Worm (Caenorhabditis elegans) whole organism, late embryonic: Measurements from ENCODE around the gene slc-5A12.

ENCODE experiments used
- hlh-15 ChIP-seq: sonication (generic microtip); optimal IDR thresholded peaks from 2 replicates; lab custom pipeline; 2016; ENCODE audit warnings: missing genetic modification characterization, missing compliant biosample characterization
- unc-42 ChIP-seq: sonication (generic microtip); optimal IDR thresholded peaks from 2 replicates; lab custom pipeline; 2016; ENCODE audit warnings: missing genotype, missing genetic modification characterization, missing compliant biosample characterization

DNA sequence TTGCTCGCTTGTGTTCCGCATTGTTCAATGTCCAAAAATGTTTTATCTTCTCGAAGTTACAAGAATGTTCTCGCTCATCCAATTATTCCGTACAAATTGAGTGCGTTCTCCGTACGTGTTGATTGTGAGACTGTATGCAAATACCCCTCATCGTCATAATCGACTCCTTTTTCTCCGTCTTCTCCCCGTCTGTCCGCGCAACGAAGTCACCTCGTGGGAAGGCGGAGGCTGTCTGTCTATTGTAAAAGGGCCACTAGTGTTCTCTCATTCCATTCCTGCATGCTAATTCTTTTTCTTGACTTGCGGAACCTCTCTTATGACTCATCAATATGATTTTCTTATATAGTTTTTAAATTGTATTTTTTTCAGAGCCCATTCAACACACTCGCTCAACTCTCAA, 33.0 kb downstream of the slc-5A12 start, which contains the start of gene ZK829.9:
- no peak for TF ChIP-seq hlh-15 (tag; lab: Kevin White, UChicago)
- TF ChIP-seq unc-42 (tag; lab: Kevin White, UChicago), result no peak
